Fruit fly (Drosophila melanogaster) whole organism: Measurements from ENCODE around the gene CG33722.
A peak's percentile ranks its signal among the peaks of the same experiment; 100 is the strongest.

Source experiments
- CG8478 ChIP-seq: fragments of >200 bp; optimal IDR thresholded peaks from 2 replicates; lab custom pipeline; 2018; ENCODE audit warnings: inconsistent platforms
- Dll ChIP-seq: fragments of >200 bp; optimal IDR thresholded peaks from 2 replicates; lab custom pipeline; 2017
- EcR ChIP-seq, 2 experiments: fragments of >200 bp; optimal IDR thresholded peaks; 2 replicates each; lab custom pipeline; 2017; ENCODE audit warnings: missing biosample characterization in 2 of 2, missing genetic modification characterization in 2 of 2, missing genetic modification reagents in 2 of 2
- pan ChIP-seq: fragments of >200 bp; optimal IDR thresholded peaks from 2 replicates; lab custom pipeline; 2017
- psq ChIP-seq: fragments of >200 bp; optimal IDR thresholded peaks from 2 replicates; lab custom pipeline; 2017
- usp ChIP-seq: fragments of >200 bp; optimal IDR thresholded peaks from 2 replicates; lab custom pipeline; 2017; ENCODE audit warnings: missing biosample characterization, missing genetic modification characterization, mixed read lengths

The CG33722 gene

DNA sequence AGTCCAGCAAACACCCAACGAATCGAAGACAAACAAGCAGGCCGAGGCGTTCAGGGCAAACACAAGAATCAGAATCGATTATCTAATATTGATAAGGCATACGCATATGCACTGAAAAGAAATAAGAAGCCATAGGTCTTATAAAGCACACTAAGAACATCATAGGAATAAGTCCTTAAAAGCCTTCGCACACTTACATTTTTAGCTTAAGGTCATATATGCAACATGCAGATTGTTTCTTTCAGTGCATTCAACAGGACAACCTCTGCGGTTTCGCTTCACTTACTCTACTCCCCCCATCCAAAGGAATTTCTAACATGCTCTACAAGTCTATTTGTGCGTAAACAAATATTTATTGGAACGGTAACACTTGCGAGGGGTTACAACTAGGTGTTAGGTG is 31.3 kb upstream of the CG33722 start:
- TF ChIP-seq Dll (lab: Kevin White, UChicago), result no peak
- no peak for TF ChIP-seq EcR (GFP tag; optimal IDR thresholded peaks at IDR 0.05; lab: Kevin White, UChicago)
- no peak for TF ChIP-seq pan (lab: Kevin White, UChicago)
- TF ChIP-seq psq, result no peak
- TF ChIP-seq CG8478 (lab: Kevin White, UChicago), result no peak
- no peak for TF ChIP-seq usp (GFP tag; lab: Kevin White, UChicago)

DNA sequence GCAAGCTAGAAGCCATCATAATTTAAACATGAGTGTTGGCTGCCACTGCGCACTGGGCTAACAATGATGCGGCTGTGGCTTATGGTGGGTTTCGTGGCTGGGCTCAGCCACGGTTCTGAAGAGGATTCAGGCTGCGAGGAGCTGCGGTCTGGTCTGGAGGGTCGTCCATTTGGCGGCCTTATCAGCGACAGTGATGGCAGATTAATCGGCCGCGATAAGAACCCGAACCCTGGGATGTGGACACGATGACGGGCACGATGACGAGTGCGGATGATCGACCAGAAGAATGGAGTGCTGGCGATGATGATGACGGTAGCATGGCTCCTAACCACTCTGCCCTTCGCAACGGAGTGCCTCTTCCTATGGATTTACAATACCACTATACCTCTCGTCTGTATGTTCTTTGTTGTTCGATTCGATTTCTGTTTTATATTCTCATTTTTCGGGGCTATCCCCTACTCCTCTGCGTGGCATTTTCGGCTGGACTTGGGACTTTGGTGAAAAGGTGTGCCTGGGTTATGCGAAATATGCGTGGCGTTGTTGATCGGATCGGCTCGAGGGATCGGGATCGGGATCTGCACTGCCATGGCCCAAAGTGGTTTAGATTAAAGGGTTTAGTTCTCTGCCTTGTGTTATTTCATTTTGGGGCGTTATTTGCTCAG is 28.2 kb upstream of the CG33722 start:
- no peak for TF ChIP-seq psq
- no peak for TF ChIP-seq usp (GFP tag; lab: Kevin White, UChicago)
- TF ChIP-seq Dll (lab: Kevin White, UChicago), result no peak
- TF ChIP-seq CG8478 (lab: Kevin White, UChicago), result no peak
- no peak for TF ChIP-seq pan (lab: Kevin White, UChicago)
- TF ChIP-seq EcR (GFP tag; optimal IDR thresholded peaks at IDR 0.05; lab: Kevin White, UChicago), result no peak

DNA sequence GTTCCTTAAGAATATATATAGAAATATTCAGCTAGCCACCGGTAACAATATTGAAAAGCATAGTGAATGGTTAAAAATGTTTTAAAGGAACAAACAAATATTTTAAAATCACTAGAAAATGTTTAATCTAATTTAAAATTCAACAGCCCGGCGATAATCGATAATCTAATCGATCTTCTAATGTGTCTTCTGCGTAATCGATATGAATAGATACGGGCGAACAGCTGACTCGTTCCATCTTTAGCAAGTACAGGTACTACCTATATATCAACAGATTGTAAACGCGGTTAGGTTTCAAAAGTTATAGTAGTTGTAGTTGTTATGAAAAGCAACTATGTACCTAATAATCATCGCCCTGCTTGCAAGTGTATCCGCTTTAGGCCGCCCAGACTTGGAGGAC is 26.1 kb upstream of the CG33722 start, which contains the start of gene CG7800:
Gene CG7800, plus strand, starts transcription at position 231 of the 400 bp plus-strand sequence.
- TF ChIP-seq EcR (GFP tag; optimal IDR thresholded peaks at IDR 0.05; lab: Kevin White, UChicago) (no peak), Dll (lab: Kevin White, UChicago) (no peak), CG8478 (lab: Kevin White, UChicago) (no peak), usp (GFP tag; lab: Kevin White, UChicago) (no peak), pan (lab: Kevin White, UChicago) (no peak), psq (no peak)

DNA sequence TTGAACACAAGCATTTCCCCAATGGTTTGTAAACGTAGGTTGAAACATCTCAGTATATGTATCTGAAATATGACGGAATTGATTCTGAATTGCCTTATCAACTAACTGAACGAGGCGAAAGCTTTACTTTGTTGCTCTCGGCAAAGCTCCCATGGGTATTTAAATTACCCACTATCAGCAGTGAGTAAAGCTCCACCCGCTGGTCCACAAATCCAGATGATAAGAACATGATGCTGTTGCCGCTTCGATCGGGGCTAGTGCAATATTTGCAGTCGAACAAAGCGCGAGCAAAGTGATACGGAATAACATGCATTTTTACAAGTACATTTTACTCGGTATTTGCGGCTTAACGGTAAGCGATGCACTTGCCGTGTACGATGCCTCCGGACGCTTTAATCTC is 24.0 kb upstream of the CG33722 start, which contains the start of gene CG18249:
Gene CG18249, plus strand, starts transcription at position 256 of the 400 bp plus-strand sequence.
- no peak for TF ChIP-seq psq
- no peak for TF ChIP-seq CG8478 (lab: Kevin White, UChicago)
- no peak for TF ChIP-seq Dll (lab: Kevin White, UChicago)
- TF ChIP-seq EcR (GFP tag; optimal IDR thresholded peaks at IDR 0.05; lab: Kevin White, UChicago), result no peak
- TF ChIP-seq usp (GFP tag; lab: Kevin White, UChicago), result no peak
- no peak for TF ChIP-seq pan (lab: Kevin White, UChicago)

DNA sequence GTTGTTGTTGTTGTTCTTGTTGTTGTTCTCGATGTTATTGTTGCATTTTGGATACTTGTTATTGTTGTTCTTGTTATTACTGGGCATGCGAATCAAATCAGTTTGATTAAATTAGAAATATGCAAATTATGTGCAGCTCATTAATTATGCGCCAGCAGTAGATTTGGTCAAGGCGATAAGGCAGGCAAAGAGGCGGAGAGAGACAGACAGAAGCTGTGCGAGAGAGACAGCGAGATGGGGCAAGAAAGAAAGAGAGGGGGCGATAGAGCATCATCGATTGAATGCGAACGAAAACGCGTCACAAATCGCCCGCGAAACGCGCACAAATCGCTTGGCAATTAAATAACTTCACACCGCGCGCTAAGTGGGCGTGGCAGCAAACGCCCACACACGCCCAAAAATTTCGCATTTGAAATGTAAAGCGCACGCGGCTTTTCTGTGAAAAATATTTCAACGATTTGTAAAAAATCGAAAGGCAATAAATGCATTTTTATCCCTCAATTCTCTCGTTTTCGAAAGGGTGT is 20.7 kb upstream of the CG33722 start:
- TF ChIP-seq pan (lab: Kevin White, UChicago) (no peak), psq (no peak), CG8478 (lab: Kevin White, UChicago) (no peak), Dll (lab: Kevin White, UChicago) (no peak), usp (GFP tag; lab: Kevin White, UChicago) (no peak), EcR (GFP tag; optimal IDR thresholded peaks at IDR 0.05; lab: Kevin White, UChicago) (no peak)

DNA sequence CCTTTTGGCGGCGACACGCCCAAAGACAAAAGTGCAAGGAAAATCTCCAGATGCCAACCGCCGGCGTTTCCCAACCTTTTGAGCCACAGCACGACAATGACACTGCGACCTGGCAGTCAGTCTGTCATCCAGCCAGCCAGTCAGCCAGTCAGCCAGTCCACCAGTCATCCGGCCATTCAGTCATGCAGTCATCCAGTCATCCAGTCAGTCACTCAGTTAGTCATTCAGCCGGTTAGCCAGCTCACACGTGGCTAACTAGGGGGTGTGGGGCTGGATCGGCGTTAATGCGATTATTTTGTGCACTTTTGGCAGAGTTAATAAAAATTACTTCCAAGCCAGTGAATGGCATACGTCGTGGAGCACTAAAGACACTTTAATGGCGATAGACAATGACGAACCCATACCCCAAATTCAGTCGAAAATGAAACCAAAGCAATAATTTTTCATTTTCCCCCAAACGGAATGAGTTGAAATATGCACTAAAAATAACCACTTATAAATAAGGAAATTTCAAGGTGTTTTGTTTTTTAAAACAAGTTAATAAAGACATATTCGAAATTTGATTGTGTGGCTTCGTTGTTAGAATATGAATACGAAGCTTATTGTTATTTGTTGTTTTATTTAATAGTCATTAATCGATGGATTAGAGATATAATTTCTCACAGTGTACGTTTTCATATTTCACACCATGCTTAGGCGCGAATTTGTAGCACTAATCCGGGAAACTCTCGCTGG is 19.0 kb upstream of the CG33722 start:
- TF ChIP-seq EcR (GFP tag; optimal IDR thresholded peaks at IDR 0.05; lab: Kevin White, UChicago), result no peak
- no peak for TF ChIP-seq pan (lab: Kevin White, UChicago)
- no peak for TF ChIP-seq psq
- no peak for TF ChIP-seq Dll (lab: Kevin White, UChicago)
- TF ChIP-seq CG8478 (lab: Kevin White, UChicago), result no peak
- TF ChIP-seq usp (GFP tag; lab: Kevin White, UChicago), result no peak

DNA sequence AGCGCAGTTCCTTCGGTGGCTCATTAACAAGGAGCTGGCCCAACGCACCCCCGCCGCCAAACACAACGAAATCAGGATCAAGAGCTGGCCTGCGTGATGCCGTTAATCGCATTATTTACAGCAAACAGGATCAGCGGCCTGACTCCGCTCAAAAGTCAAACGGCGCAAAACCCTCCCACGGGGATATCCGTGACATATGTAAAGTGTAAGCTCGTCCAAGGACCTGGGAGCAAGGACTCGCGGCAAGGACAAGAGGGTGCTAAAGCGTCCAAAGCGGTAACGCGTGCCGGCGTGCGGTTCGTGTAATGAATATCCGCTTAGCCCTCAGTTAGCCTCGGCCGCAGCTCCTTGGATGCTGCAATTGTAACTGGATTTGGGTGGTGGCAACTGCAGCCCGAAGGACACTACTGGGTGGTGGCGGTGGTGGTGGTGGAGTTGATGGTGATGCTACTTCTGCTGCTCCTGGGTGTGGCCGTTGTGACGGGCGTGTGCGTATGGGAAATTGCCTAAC is 18.3 kb upstream of the CG33722 start:
- TF ChIP-seq usp (GFP tag; lab: Kevin White, UChicago) (no peak), EcR (GFP tag; optimal IDR thresholded peaks at IDR 0.05; lab: Kevin White, UChicago) (no peak), CG8478 (lab: Kevin White, UChicago) (no peak), Dll (lab: Kevin White, UChicago) (no peak)

DNA sequence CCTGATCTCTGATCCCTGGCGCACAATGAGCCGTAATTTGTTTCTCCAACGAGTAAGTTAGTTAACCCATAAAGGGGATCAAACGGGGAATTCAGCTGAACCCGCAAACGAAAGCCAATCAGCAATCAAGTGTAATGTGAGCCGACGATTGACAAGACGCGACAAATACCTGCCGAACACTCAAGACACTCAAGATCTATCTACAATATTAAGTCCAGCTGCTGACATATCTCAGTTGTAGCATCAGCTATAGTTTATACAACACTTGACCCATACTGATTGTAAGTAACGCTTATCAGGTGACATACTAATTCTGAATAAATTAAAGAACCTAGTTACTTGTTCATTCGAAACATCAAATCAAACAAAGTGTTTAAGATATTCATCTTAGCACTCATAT is 16.5 kb upstream of the CG33722 start:
- TF ChIP-seq psq (no peak), usp (GFP tag; lab: Kevin White, UChicago) (no peak), Dll (lab: Kevin White, UChicago) (no peak), EcR (GFP tag; optimal IDR thresholded peaks at IDR 0.05; lab: Kevin White, UChicago) (no peak), pan (lab: Kevin White, UChicago) (no peak), CG8478 (lab: Kevin White, UChicago) (no peak)

DNA sequence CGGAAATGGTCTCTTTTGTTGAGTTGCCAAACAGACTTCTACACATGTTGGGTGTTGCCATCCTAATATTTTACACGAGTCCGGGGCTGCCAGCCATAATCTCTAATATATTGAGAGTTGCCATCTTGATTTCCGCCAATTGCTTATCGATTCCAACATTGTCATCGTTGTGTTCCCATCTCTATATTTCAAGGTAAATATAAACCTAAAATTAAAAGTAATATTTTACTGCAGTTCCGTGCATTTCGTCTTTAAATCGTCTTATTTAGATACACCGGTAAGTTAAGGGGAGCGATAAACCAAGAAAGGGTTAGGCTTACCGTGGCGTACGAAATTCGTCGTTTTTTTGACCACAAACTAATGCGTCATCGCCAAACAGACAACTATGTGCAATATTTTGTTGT is 10.5 kb upstream of the CG33722 start, which contains the start of gene PolI:
Gene PolI, plus strand, starts transcription at position 138 of the 404 bp plus-strand sequence.
- no peak for TF ChIP-seq usp (GFP tag; lab: Kevin White, UChicago)
- TF ChIP-seq psq, result no peak
- TF ChIP-seq CG8478 (lab: Kevin White, UChicago), result no peak

DNA sequence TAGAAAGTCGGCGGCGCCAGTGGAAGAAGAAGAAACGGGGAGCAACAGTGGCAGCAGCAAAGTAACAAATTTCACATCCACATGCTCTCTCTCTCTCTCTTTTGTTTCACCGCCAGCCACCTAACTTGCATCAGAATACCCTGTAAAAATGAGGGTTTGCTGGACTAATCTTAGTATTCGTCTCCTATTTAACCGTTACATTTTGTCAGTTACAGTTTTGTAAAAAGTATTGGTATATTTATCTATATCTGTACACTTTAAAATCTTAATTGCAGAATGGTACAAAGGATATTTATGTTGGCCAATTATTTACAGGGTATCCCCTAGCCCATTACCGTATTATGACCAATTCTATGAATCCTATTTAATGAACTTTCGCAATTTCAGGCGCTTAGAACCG is 10.0 kb upstream of the CG33722 start:
- TF ChIP-seq CG8478 (lab: Kevin White, UChicago) (no peak), EcR (GFP tag; optimal IDR thresholded peaks at IDR 0.05; lab: Kevin White, UChicago) (no peak), pan (lab: Kevin White, UChicago) (peak; percentile 51)

DNA sequence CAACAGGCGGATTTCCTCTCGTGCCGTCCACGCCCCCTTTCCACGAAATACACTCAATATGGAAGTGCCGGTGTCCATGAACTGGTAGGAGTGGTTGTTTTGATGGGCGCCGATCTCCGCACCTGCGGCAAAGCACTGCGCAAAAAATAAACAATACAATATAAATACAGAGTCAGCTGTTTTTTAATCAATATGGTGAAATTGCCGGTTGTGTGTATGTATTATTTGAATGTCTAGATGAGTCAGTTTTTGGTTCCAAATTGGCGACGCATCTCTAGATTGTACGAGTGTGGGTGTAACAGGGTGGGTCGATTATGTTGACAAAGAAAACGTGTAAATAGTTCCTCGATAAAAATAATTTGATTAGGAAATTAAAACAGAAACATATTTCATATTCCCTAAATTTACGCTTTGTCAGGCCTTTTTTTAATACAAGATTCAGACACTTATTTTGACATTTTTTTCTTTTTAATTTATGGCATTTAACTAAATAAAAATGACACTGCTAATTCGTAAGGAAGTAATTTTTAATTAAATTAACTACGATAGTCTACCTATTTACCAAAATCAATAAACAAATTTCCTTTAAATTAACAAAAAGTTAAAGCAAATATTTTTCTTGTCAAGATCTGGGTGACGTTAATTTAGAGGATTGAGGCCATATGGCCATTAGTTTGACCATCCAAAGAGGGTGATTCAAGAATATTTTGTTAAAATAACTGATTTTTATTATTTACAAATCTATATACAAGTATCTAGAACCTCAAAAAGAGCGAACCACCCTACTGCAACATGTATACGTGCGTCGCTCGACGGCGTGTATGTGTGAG is 4.2 kb upstream of the CG33722 start:
- TF ChIP-seq usp (GFP tag; lab: Kevin White, UChicago), result no peak
- TF ChIP-seq CG8478 (lab: Kevin White, UChicago), result no peak
- no peak for TF ChIP-seq Dll (lab: Kevin White, UChicago)
- TF ChIP-seq psq, result no peak
- TF ChIP-seq EcR (GFP tag; optimal IDR thresholded peaks at IDR 0.05; lab: Kevin White, UChicago), result no peak
- TF ChIP-seq pan (lab: Kevin White, UChicago), result no peak
